Worm (Caenorhabditis elegans) whole organism, L4 larva: ENCODE data around the gene molo-1.

Source experiments
- F10B5.3 ChIP-seq: sonication (generic microtip); optimal IDR thresholded peaks from 2 replicates; lab custom pipeline; 2016; ENCODE audit warnings: mild to moderate bottlenecking, missing genetic modification characterization, missing compliant biosample characterization
- F26F4.8 ChIP-seq: fragments of 200-800 bp; sonication (Bioruptor generic); conservative IDR thresholded peaks from 2 replicates; pipeline ENCODE4 v1.3.6; 2022; ENCODE audit warnings: missing genetic modification characterization, missing compliant biosample characterization
- T20F7.1 ChIP-seq: fragments of 200-800 bp; sonication (Bioruptor generic); optimal IDR thresholded peaks from 2 replicates; lab custom pipeline; 2018; ENCODE audit warnings: mild to moderate bottlenecking, missing genetic modification characterization, missing compliant biosample characterization
- T26A8.4 ChIP-seq: fragments of 200-800 bp; sonication (Bioruptor generic); IDR thresholded peaks from 2 replicates; pipeline ENCODE4 v1.3.6; 2022; ENCODE audit warnings: missing genetic modification characterization, missing compliant biosample characterization
- ZK337.2 ChIP-seq: fragments of 200-800 bp; sonication (Bioruptor generic); IDR thresholded peaks from 2 replicates; pipeline ENCODE4 v1.3.6; 2022; ENCODE audit warnings: missing genetic modification reagents, missing genetic modification characterization, missing compliant biosample characterization
- ZK546.5 ChIP-seq, 2 experiments: sonication (generic microtip); optimal IDR thresholded peaks; 2 replicates each; lab custom pipeline; 2017; ENCODE audit warnings: missing biosample characterization in 2 of 2, missing genetic modification characterization in 2 of 2
- aha-1 ChIP-seq: fragments of 150-350 bp; peaks from one replicate; lab custom pipeline; 2014; ENCODE audit warnings: missing biosample characterization, missing genetic modification characterization
- aly-2 ChIP-seq: sonication (generic microtip); optimal IDR thresholded peaks from 2 replicates; lab custom pipeline; 2018; ENCODE audit warnings: missing biosample characterization, missing genetic modification characterization
- arid-1 ChIP-seq: fragments of 200-800 bp; sonication (Bioruptor generic); conservative IDR thresholded peaks from 2 replicates; pipeline ENCODE4 v1.3.6; 2022; ENCODE audit warnings: missing genetic modification reagents, missing genetic modification characterization, missing compliant biosample characterization
- attf-4 ChIP-seq: sonication (generic microtip); optimal IDR thresholded peaks from 3 replicates; lab custom pipeline; 2017; ENCODE audit warnings: missing biosample characterization, missing genetic modification characterization
- ceh-28 ChIP-seq: fragments of 150-350 bp; optimal IDR thresholded peaks from 2 replicates; lab custom pipeline; 2014; ENCODE audit warnings: missing biosample characterization, missing genetic modification reagents, missing genetic modification characterization
- ceh-82 ChIP-seq: sonication (generic microtip); optimal IDR thresholded peaks from 2 replicates; lab custom pipeline; 2017; ENCODE audit warnings: missing biosample characterization, missing genetic modification characterization
- daf-12 ChIP-seq: fragments of 150-350 bp; optimal IDR thresholded peaks from 2 replicates; lab custom pipeline; 2014; ENCODE audit warnings: missing biosample characterization, missing genetic modification reagents, missing genetic modification characterization
- daf-16 ChIP-seq, 3 experiments: sonication (generic microtip); optimal IDR thresholded peaks; 2 replicates each; lab custom pipeline; 2016 to 2017; ENCODE audit warnings: missing genetic modification characterization in 3 of 3, missing genetic modification reagents in 3 of 3, mild to moderate bottlenecking in 2 of 3, missing compliant biosample characterization in 2 of 3, missing biosample characterization in 1 of 3, moderate library complexity in 1 of 3
- dmd-6 ChIP-seq: fragments of 200-800 bp; sonication (Bioruptor generic); IDR thresholded peaks from 2 replicates; pipeline ENCODE4 v1.3.6; 2022; ENCODE audit warnings: missing genetic modification reagents, missing genetic modification characterization, missing compliant biosample characterization
- dmd-8 ChIP-seq: fragments of 200-800 bp; sonication (Bioruptor generic); IDR thresholded peaks from 2 replicates; pipeline ENCODE4 v1.3.6; 2022; ENCODE audit warnings: missing genetic modification characterization, missing compliant biosample characterization
- egl-27 ChIP-seq: sonication (generic microtip); optimal IDR thresholded peaks from 3 replicates; lab custom pipeline; 2017; ENCODE audit warnings: missing biosample characterization, missing genetic modification reagents, missing genetic modification characterization
- egl-43 ChIP-seq: fragments of 200-800 bp; sonication (Bioruptor generic); IDR thresholded peaks from 2 replicates; pipeline ENCODE4 v1.3.6; 2022; ENCODE audit warnings: missing genetic modification reagents, missing genetic modification characterization, missing compliant biosample characterization
- fkh-10 ChIP-seq: fragments of 150-350 bp; optimal IDR thresholded peaks from 2 replicates; lab custom pipeline; 2014; ENCODE audit warnings: missing biosample characterization, missing genetic modification reagents, missing genetic modification characterization
- fos-1 ChIP-seq: fragments of 150-350 bp; optimal IDR thresholded peaks from 2 replicates; lab custom pipeline; 2014; ENCODE audit warnings: missing biosample characterization, missing genetic modification characterization
- hif-1 ChIP-seq, 2 experiments: sonication (generic microtip); optimal IDR thresholded peaks; 2 replicates each; lab custom pipeline; 2016 to 2017; ENCODE audit warnings: missing compliant biosample characterization in 2 of 2, missing genetic modification characterization in 2 of 2, missing genetic modification reagents in 2 of 2, missing genotype in 2 of 2, mild to moderate bottlenecking in 1 of 2
- hlh-11 ChIP-seq: fragments of 200-800 bp; sonication (Bioruptor generic); optimal IDR thresholded peaks from 2 replicates; lab custom pipeline; 2018; ENCODE audit warnings: mild to moderate bottlenecking, missing genetic modification characterization, missing compliant biosample characterization
- hlh-30 ChIP-seq: sonication (generic microtip); optimal IDR thresholded peaks from 2 replicates; lab custom pipeline; 2017; ENCODE audit warnings: antibody characterized with exemption, mild to moderate bottlenecking, missing genetic modification characterization, missing compliant biosample characterization; ENCODE audit not compliant: insufficient read depth
- jun-1 ChIP-seq: fragments of 150-350 bp; optimal IDR thresholded peaks from 2 replicates; lab custom pipeline; 2014; ENCODE audit warnings: missing biosample characterization, missing genetic modification reagents, missing genetic modification characterization
- lin-1 ChIP-seq: fragments of 200-800 bp; sonication (Bioruptor generic); IDR thresholded peaks from 2 replicates; pipeline ENCODE4 v1.3.6; 2022; ENCODE audit warnings: missing genetic modification reagents, missing genetic modification characterization, missing compliant biosample characterization
- lin-38 ChIP-seq: fragments of 200-800 bp; sonication (Bioruptor generic); IDR thresholded peaks from 2 replicates; pipeline ENCODE4 v1.3.6; 2022; ENCODE audit warnings: missing genetic modification reagents, missing genetic modification characterization, missing compliant biosample characterization
- lsy-2 ChIP-seq, 2 experiments: fragments of 150-350 bp in 1 of 2; sonication (generic microtip) in 1 of 2; optimal IDR thresholded peaks; 2 replicates each; lab custom pipeline; 2014 to 2017; ENCODE audit warnings: missing biosample characterization in 2 of 2, missing genetic modification characterization in 2 of 2
- madf-5 ChIP-seq, 2 experiments: fragments of 200-800 bp; sonication (Bioruptor generic); IDR thresholded peaks; 2 replicates each; pipeline ENCODE4 v1.3.6; 2022; ENCODE audit warnings: missing compliant biosample characterization in 2 of 2, missing genetic modification characterization in 2 of 2
- mep-1 ChIP-seq: fragments of 150-350 bp; sonication (generic microtip); optimal IDR thresholded peaks from 3 replicates; lab custom pipeline; 2014; ENCODE audit warnings: missing biosample characterization, missing genetic modification characterization
- mes-2 ChIP-seq: sonication (generic microtip); optimal IDR thresholded peaks from 2 replicates; lab custom pipeline; 2016; ENCODE audit warnings: missing genotype, mild to moderate bottlenecking, missing genetic modification characterization, missing compliant biosample characterization; ENCODE audit not compliant: poor library complexity, severe bottlenecking
- mxl-3 ChIP-seq: fragments of 200-800 bp; sonication (Bioruptor generic); optimal IDR thresholded peaks from 2 replicates; lab custom pipeline; 2018; ENCODE audit warnings: mild to moderate bottlenecking, missing genetic modification characterization, missing compliant biosample characterization
- nhr-11 ChIP-seq: fragments of 150-350 bp; optimal IDR thresholded peaks from 2 replicates; lab custom pipeline; 2014; ENCODE audit warnings: missing biosample characterization, missing genetic modification characterization
- nhr-111 ChIP-seq: fragments of 200-800 bp; sonication (Bioruptor generic); optimal IDR thresholded peaks from 2 replicates; lab custom pipeline; 2018; ENCODE audit warnings: mild to moderate bottlenecking, missing genetic modification characterization, missing compliant biosample characterization
- nhr-28 ChIP-seq: fragments of 150-350 bp; optimal IDR thresholded peaks from 2 replicates; lab custom pipeline; 2014; ENCODE audit warnings: missing biosample characterization, missing genetic modification characterization
- nhr-48 ChIP-seq: sonication (generic microtip); optimal IDR thresholded peaks from 2 replicates; lab custom pipeline; 2016; ENCODE audit warnings: mild to moderate bottlenecking, missing genetic modification characterization, missing compliant biosample characterization
- nhr-76 ChIP-seq: fragments of 150-350 bp; optimal IDR thresholded peaks from 2 replicates; lab custom pipeline; 2014; ENCODE audit warnings: missing biosample characterization, missing genetic modification characterization
- nhr-77 ChIP-seq: fragments of 150-350 bp; optimal IDR thresholded peaks from 2 replicates; lab custom pipeline; 2014; ENCODE audit warnings: missing biosample characterization, missing genetic modification characterization
- pqm-1 ChIP-seq: sonication (generic microtip); optimal IDR thresholded peaks from 2 replicates; lab custom pipeline; 2017; ENCODE audit warnings: missing biosample characterization, missing genetic modification characterization
- rbr-2 ChIP-seq: sonication (generic microtip); optimal IDR thresholded peaks from 2 replicates; lab custom pipeline; 2016; ENCODE audit warnings: missing genotype, missing genetic modification characterization, missing compliant biosample characterization
- saeg-2 ChIP-seq: fragments of 200-800 bp; sonication (Bioruptor generic); IDR thresholded peaks from 2 replicates; pipeline ENCODE4 v1.3.6; 2022; ENCODE audit warnings: missing genetic modification reagents, missing genetic modification characterization, missing compliant biosample characterization
- set-16 ChIP-seq: fragments of 200-800 bp; sonication (Bioruptor generic); IDR thresholded peaks from 2 replicates; pipeline ENCODE4 v1.3.6; 2022; ENCODE audit warnings: missing genetic modification reagents, missing genetic modification characterization, missing compliant biosample characterization
- spr-3 ChIP-seq: fragments of 200-800 bp; sonication (Bioruptor generic); optimal IDR thresholded peaks from 2 replicates; lab custom pipeline; 2018; ENCODE audit warnings: mild to moderate bottlenecking, missing genetic modification characterization, missing compliant biosample characterization
- tra-1 ChIP-seq: fragments of 200-800 bp; sonication (Bioruptor generic); IDR thresholded peaks from 2 replicates; pipeline ENCODE4 v1.3.6; 2022; ENCODE audit warnings: missing genetic modification reagents, missing genetic modification characterization, missing compliant biosample characterization
- unc-130 ChIP-seq: sonication (generic microtip); optimal IDR thresholded peaks from 2 replicates; lab custom pipeline; 2016; ENCODE audit warnings: missing genetic modification reagents, missing genetic modification characterization, missing compliant biosample characterization
- unc-62 ChIP-seq, 3 experiments: fragments of 150-350 bp in 1 of 3; sonication (generic microtip); optimal IDR thresholded peaks in 2 of 3; peaks in 1 of 3; 1 replicate in 1 of 3; 2 replicates in 2 of 3; lab custom pipeline; 2014 to 2017; ENCODE audit warnings: missing biosample characterization in 3 of 3, missing genetic modification characterization in 3 of 3, missing genetic modification reagents in 3 of 3, missing genotype in 1 of 3
- vab-7 ChIP-seq: fragments of 200-800 bp; sonication (Bioruptor generic); IDR thresholded peaks from 2 replicates; pipeline ENCODE4 v1.3.6; 2022; ENCODE audit warnings: missing genetic modification reagents, missing genetic modification characterization, missing compliant biosample characterization
- zfp-2 ChIP-seq: sonication (generic microtip); optimal IDR thresholded peaks from 2 replicates; lab custom pipeline; 2016; ENCODE audit warnings: mild to moderate bottlenecking, missing genetic modification characterization, missing compliant biosample characterization
- zip-11 ChIP-seq: fragments of 200-800 bp; sonication (Bioruptor generic); IDR thresholded peaks from 2 replicates; pipeline ENCODE4 v1.3.6; 2022; ENCODE audit warnings: missing genetic modification characterization, missing compliant biosample characterization

molo-1 gene

ce11 chrIII:5601999-5602398, 28.2 kb downstream of the molo-1 start (continued):
- peak; percentile 51 to 92 for TF ChIP-seq daf-16 (GFP tag; optimal IDR thresholded peaks at IDR 0.05; lab: Kevin White, UChicago)
- TF ChIP-seq daf-16 (tag; optimal IDR thresholded peaks at IDR 0.05; lab: Kevin White, UChicago) = peak; percentile 61
- TF ChIP-seq egl-27 (tag; lab: Kevin White, UChicago) = no peak
- no peak for TF ChIP-seq daf-12
- TF ChIP-seq attf-4 = no peak
- TF ChIP-seq aha-1 (tag; lab: Kevin White, UChicago) = peak; percentile 82
- no peak for TF ChIP-seq pqm-1 (tag; lab: Kevin White, UChicago)
- peak; percentile 89 for TF ChIP-seq saeg-2 (GFP tag; lab: Robert Waterston, UW)
- peak; percentile 23 to 51 for TF ChIP-seq hif-1 (tag; optimal IDR thresholded peaks at IDR 0.05; lab: Kevin White, UChicago)
- peak; percentile 88 for TF ChIP-seq tra-1 (GFP tag; lab: Robert Waterston, UW)
- TF ChIP-seq nhr-76 = no peak
- TF ChIP-seq dmd-6 = peak; percentile 68

- TF ChIP-seq ZK546.5 (tag; optimal IDR thresholded peaks at IDR 0.05; lab: Kevin White, UChicago) (no peak), nhr-28 (peak; percentile 77), F26F4.8 (GFP tag; lab: Robert Waterston, UW) (no peak), mxl-3 (GFP tag; lab: Kevin White, UChicago) (peak; percentile 79), arid-1 (GFP tag; lab: Robert Waterston, UW) (peak; percentile 64; the same call in 1 of the 2 replicates), lsy-2 (tag; optimal IDR thresholded peaks at IDR 0.05; lab: Kevin White, UChicago) (peak in 1 of 2 experiments; percentile 82), nhr-77 (tag; lab: Kevin White, UChicago) (peak; percentile 82), nhr-11 (peak; percentile 45), rbr-2 (tag; lab: Kevin White, UChicago) (peak; percentile 73), aly-2 (tag; lab: Kevin White, UChicago) (no peak), nhr-111 (no peak), nhr-48 (peak; percentile 17), egl-27 (tag; lab: Kevin White, UChicago) (no peak), saeg-2 (GFP tag; lab: Robert Waterston, UW) (no peak), F10B5.3 (tag; lab: Kevin White, UChicago) (no peak), mes-2 (tag; lab: Kevin White, UChicago) (peak; percentile 96), hlh-11 (tag; lab: Kevin White, UChicago) (peak; percentile 74), ceh-28 (tag; lab: Kevin White, UChicago) (peak; percentile 42), ZK337.2 (GFP tag; lab: Robert Waterston, UW) (peak; percentile 22; the same call in 1 of the 2 replicates), unc-130 (peak; percentile 7), set-16 (GFP tag; lab: Robert Waterston, UW) (peak; percentile 60), ceh-82 (tag; lab: Kevin White, UChicago) (no peak), zfp-2 (tag; lab: Kevin White, UChicago) (no peak), hlh-30 (peak; percentile 63), lin-38 (GFP tag; lab: Robert Waterston, UW) (peak; percentile 52), jun-1 (tag; lab: Kevin White, UChicago) (peak; percentile 1), madf-5 (GFP tag; IDR thresholded peaks at IDR 0.05; lab: Robert Waterston, UW) (no peak), aha-1 (tag; lab: Kevin White, UChicago) (peak; percentile 99), T26A8.4 (peak; percentile 37; the same call in 1 of the 2 replicates), unc-62 (GFP tag; optimal IDR thresholded peaks at IDR 0.05 in 1 of 2; lab: Kevin White, UChicago) (peak in 1 of 2 experiments; percentile 98), unc-62 (tag; optimal IDR thresholded peaks at IDR 0.05; lab: Kevin White, UChicago) (no peak), zip-11 (no peak), vab-7 (GFP tag; lab: Robert Waterston, UW) (0 out of 2 replicates have a peak, but pooled peaks have one; percentile 26), mep-1 (tag; lab: Kevin White, UChicago) (peak; percentile 76), egl-43 (GFP tag; lab: Robert Waterston, UW) (no peak; the same call in 1 of the 2 replicates), lin-1 (GFP tag; lab: Robert Waterston, UW) (no peak), fos-1 (tag; lab: Kevin White, UChicago) (no peak), dmd-8 (GFP tag; lab: Robert Waterston, UW) (no peak), pqm-1 (tag; lab: Kevin White, UChicago) (peak; percentile 2), tra-1 (GFP tag; lab: Robert Waterston, UW) (0 out of 2 replicates have a peak, but pooled peaks have one; percentile 12), T20F7.1 (GFP tag; lab: Kevin White, UChicago) (no peak), fkh-10 (GFP tag; lab: Kevin White, UChicago) (peak; percentile 83), spr-3 (GFP tag; lab: Kevin White, UChicago) (no peak)
These were observed 29.7 kb downstream of the molo-1 start, which contains the start of gene madf-11 for ce11 chrIII:5603439-5603986. TSS of gene madf-11 (minus strand) at chrIII:5603489.
